Worm (Caenorhabditis elegans): Measurements from ENCODE around the gene K03B8.4.

- TF ChIP-seq tbx-11 (GFP tag; IDR thresholded peaks at IDR 0.05) = no peak
- no peak for TF ChIP-seq tra-4 (tag; optimal IDR thresholded peaks at IDR 0.05)
- TF ChIP-seq hmbx-1 (tag; optimal IDR thresholded peaks at IDR 0.05) = no peak
- TF ChIP-seq aly-1 (tag; optimal IDR thresholded peaks at IDR 0.05) = no peak
Observed at ce11 chrV:11346912-11347311, 48.0 kb downstream of the K03B8.4 start, which contains the start of gene grl-7.

Data from whole organism, early embryonic.